Worm (Caenorhabditis elegans) whole organism, L1 larva: ENCODE data around the gene cest-10.

ENCODE experiments used
- ces-1 ChIP-seq: fragments of 150-350 bp; optimal IDR thresholded peaks from 2 replicates; lab custom pipeline; 2014; ENCODE audit warnings: missing biosample characterization, missing genetic modification reagents, missing genetic modification characterization
- dpl-1 ChIP-seq, 3 experiments: fragments of 150-350 bp in 2 of 3; sonication (generic microtip) in 1 of 3; optimal IDR thresholded peaks; 2 replicates each; lab custom pipeline; 2014 to 2017; ENCODE audit warnings: missing biosample characterization in 3 of 3, missing genetic modification characterization in 3 of 3, missing genetic modification reagents in 3 of 3
- fkh-10 ChIP-seq: sonication (generic microtip); optimal IDR thresholded peaks from 2 replicates; lab custom pipeline; 2017; ENCODE audit warnings: missing biosample characterization, missing genetic modification reagents, missing genetic modification characterization
- fos-1 ChIP-seq: fragments of 150-350 bp; optimal IDR thresholded peaks from 2 replicates; lab custom pipeline; 2014; ENCODE audit warnings: missing biosample characterization, missing genetic modification characterization
- lin-39 ChIP-seq: fragments of 150-350 bp; optimal IDR thresholded peaks from 2 replicates; lab custom pipeline; 2014; ENCODE audit warnings: missing biosample characterization, missing genetic modification reagents, missing genetic modification characterization
- lir-3 ChIP-seq: sonication (generic microtip); optimal IDR thresholded peaks from 2 replicates; lab custom pipeline; 2016; ENCODE audit warnings: mild to moderate bottlenecking, missing genetic modification characterization, moderate library complexity, missing compliant biosample characterization; ENCODE audit not compliant: poor library complexity
- nhr-76 ChIP-seq: sonication (generic microtip); optimal IDR thresholded peaks from 2 replicates; lab custom pipeline; 2017; ENCODE audit warnings: missing biosample characterization, missing genetic modification characterization
- tbx-2 ChIP-seq: sonication (generic microtip); optimal IDR thresholded peaks from 2 replicates; lab custom pipeline; 2016; ENCODE audit warnings: missing genetic modification characterization, missing compliant biosample characterization
- xbp-1 ChIP-seq: sonication (generic microtip); optimal IDR thresholded peaks from 2 replicates; lab custom pipeline; 2016; ENCODE audit warnings: missing genetic modification characterization, missing compliant biosample characterization

- no peak for TF ChIP-seq fos-1
- no peak for TF ChIP-seq tbx-2
- no peak for TF ChIP-seq ces-1 (GFP tag; lab: Kevin White, UChicago)
- no peak for TF ChIP-seq dpl-1 (GFP tag; optimal IDR thresholded peaks at IDR 0.05; lab: Kevin White, UChicago)
- no peak for TF ChIP-seq xbp-1 (tag; lab: Kevin White, UChicago)
- no peak for TF ChIP-seq nhr-76 (tag; lab: Kevin White, UChicago)
- no peak for TF ChIP-seq fkh-10
- no peak for TF ChIP-seq lin-39 (tag; lab: Kevin White, UChicago)
- no peak for TF ChIP-seq lir-3 (tag; lab: Kevin White, UChicago)
Observed at ce11 chrIV:7158161-7158560, 22.2 kb upstream of the cest-10 start.
